Fruit fly (Drosophila melanogaster) whole organism, embryonic: ENCODE data around the gene CG14096.
A peak's percentile ranks its signal among the peaks of the same experiment; 100 is the strongest.

Experiments
- Aef1 ChIP-seq: fragments of 200-800 bp; sonication (Bioruptor generic); IDR thresholded peaks from 3 replicates; pipeline ENCODE4 v1.3.6; 2022; ENCODE audit warnings: missing biosample characterization, missing genetic modification characterization
- Bgb ChIP-seq: fragments of 200-800 bp; sonication (Bioruptor generic); IDR thresholded peaks from 2 replicates; pipeline ENCODE4 v1.3.6; 2022; ENCODE audit warnings: missing biosample characterization, missing genetic modification characterization; ENCODE audit not compliant: partially characterized antibody
- Bteb2 ChIP-seq: fragments of 200-800 bp; sonication (Bioruptor generic); optimal IDR thresholded peaks from 2 replicates; lab custom pipeline; 2016; ENCODE audit warnings: missing biosample characterization, missing genetic modification characterization
- CG10366 ChIP-seq: fragments of 200-800 bp; sonication (Bioruptor generic); IDR thresholded peaks from 2 replicates; pipeline ENCODE4 v1.3.6; 2022; ENCODE audit warnings: missing biosample characterization, missing genetic modification characterization
- CG11247 ChIP-seq: fragments of 200-800 bp; sonication (Bioruptor generic); IDR thresholded peaks from 2 replicates; pipeline ENCODE4 v1.3.6; 2022; ENCODE audit warnings: missing biosample characterization, missing genetic modification characterization
- CG12942 ChIP-seq: fragments of 200-800 bp; sonication (Bioruptor generic); optimal IDR thresholded peaks from 3 replicates; lab custom pipeline; 2016; ENCODE audit warnings: missing biosample characterization, missing genetic modification characterization
- CG13424 ChIP-seq: fragments of 200-800 bp; sonication (Bioruptor generic); optimal IDR thresholded peaks from 2 replicates; lab custom pipeline; 2019; ENCODE audit warnings: missing biosample characterization, mild to moderate bottlenecking, missing genetic modification characterization, moderate library complexity
- CG14441 ChIP-seq: fragments of 200-800 bp; sonication (Bioruptor generic); IDR thresholded peaks from 2 replicates; pipeline ENCODE4 v1.3.6; 2022; ENCODE audit warnings: missing biosample characterization, missing genetic modification characterization
- CG14667 ChIP-seq: fragments of 200-800 bp; sonication (Bioruptor generic); IDR thresholded peaks from 2 replicates; pipeline ENCODE4 v1.3.6; 2022; ENCODE audit warnings: missing biosample characterization, missing genetic modification characterization
- CG15514 ChIP-seq: fragments of 200-800 bp; sonication (Bioruptor generic); optimal IDR thresholded peaks from 3 replicates; lab custom pipeline; 2017; ENCODE audit warnings: missing biosample characterization, missing genetic modification characterization, mild to moderate bottlenecking, moderate library complexity, missing genetic modification reagents
- CG16813 ChIP-seq: fragments of 200-800 bp; sonication (Bioruptor generic); IDR thresholded peaks from 3 replicates; pipeline ENCODE4 v1.3.6; 2022; ENCODE audit warnings: missing biosample characterization, missing genetic modification characterization; ENCODE audit not compliant: partially characterized antibody
- CG2678 ChIP-seq: fragments of 200-800 bp; sonication (Bioruptor generic); optimal IDR thresholded peaks from 3 replicates; lab custom pipeline; 2019; ENCODE audit warnings: missing biosample characterization, mild to moderate bottlenecking, missing genetic modification characterization, moderate library complexity
- CG2875 ChIP-seq: fragments of 200-800 bp; sonication (Bioruptor generic); optimal IDR thresholded peaks from 2 replicates; lab custom pipeline; 2017; ENCODE audit warnings: missing biosample characterization, mild to moderate bottlenecking, missing genetic modification characterization, missing genetic modification reagents
- CG30020 ChIP-seq: fragments of 200-800 bp; optimal IDR thresholded peaks from 2 replicates; lab custom pipeline; 2019; ENCODE audit warnings: missing biosample characterization, mild to moderate bottlenecking, missing genetic modification characterization, moderate library complexity
- CG3838 ChIP-seq: fragments of 200-800 bp; sonication (Bioruptor generic); optimal IDR thresholded peaks from 3 replicates; lab custom pipeline; 2016; ENCODE audit warnings: missing biosample characterization, missing genetic modification characterization
- CG4617 ChIP-seq: fragments of 200-800 bp; sonication (Bioruptor generic); optimal IDR thresholded peaks from 3 replicates; lab custom pipeline; 2016; ENCODE audit warnings: missing biosample characterization, missing genetic modification characterization, borderline replicate concordance
- CG4707 ChIP-seq: fragments of 200-800 bp; sonication (Bioruptor generic); optimal IDR thresholded peaks from 2 replicates; lab custom pipeline; 2018; ENCODE audit warnings: missing biosample characterization, mild to moderate bottlenecking, missing genetic modification characterization, moderate library complexity
- CG6683 ChIP-seq: fragments of 200-800 bp; sonication (Bioruptor generic); optimal IDR thresholded peaks from 2 replicates; lab custom pipeline; 2017; ENCODE audit warnings: missing biosample characterization, mild to moderate bottlenecking, missing genetic modification characterization, missing genetic modification reagents
- CG6765 ChIP-seq: fragments of 200-800 bp; sonication (Bioruptor generic); optimal IDR thresholded peaks from 3 replicates; lab custom pipeline; 2017; ENCODE audit warnings: missing biosample characterization, mild to moderate bottlenecking, missing genetic modification characterization
- CG7839 ChIP-seq: fragments of 200-800 bp; sonication (Bioruptor generic); optimal IDR thresholded peaks from 3 replicates; lab custom pipeline; 2018; ENCODE audit warnings: missing biosample characterization, mild to moderate bottlenecking, missing genetic modification characterization, moderate library complexity
- CG8089 ChIP-seq: fragments of 200-800 bp; sonication (Bioruptor generic); optimal IDR thresholded peaks from 3 replicates; lab custom pipeline; 2016; ENCODE audit warnings: missing biosample characterization, missing genetic modification characterization
- CG9215 ChIP-seq: fragments of 200-800 bp; sonication (Bioruptor generic); IDR thresholded peaks from 2 replicates; pipeline ENCODE4 v1.3.6; 2022; ENCODE audit warnings: missing biosample characterization, missing genetic modification characterization
- CG9437 ChIP-seq: fragments of 200-800 bp; sonication (Bioruptor generic); optimal IDR thresholded peaks from 2 replicates; lab custom pipeline; 2018; ENCODE audit warnings: missing biosample characterization, mild to moderate bottlenecking, missing genetic modification characterization
- CG9797 ChIP-seq: fragments of 200-800 bp; sonication (Bioruptor generic); optimal IDR thresholded peaks from 3 replicates; lab custom pipeline; 2018; ENCODE audit warnings: missing biosample characterization, mild to moderate bottlenecking, missing genetic modification characterization
- CkIIα-i1 ChIP-seq: fragments of 200-800 bp; sonication (Bioruptor generic); IDR thresholded peaks from 2 replicates; pipeline ENCODE4 v1.3.6; 2022; ENCODE audit warnings: missing biosample characterization, missing genetic modification characterization
- Doc2 ChIP-seq: fragments of 200-800 bp; sonication (Bioruptor generic); IDR thresholded peaks from 2 replicates; pipeline ENCODE4 v1.3.6; 2022; ENCODE audit warnings: missing biosample characterization, missing genetic modification characterization
- Drgx ChIP-seq: fragments of 200-800 bp; sonication (Bioruptor generic); IDR thresholded peaks from 2 replicates; pipeline ENCODE4 v1.3.6; 2022; ENCODE audit warnings: missing biosample characterization, missing genetic modification characterization
- H2.0 ChIP-seq: fragments of 200-800 bp; sonication (Bioruptor generic); IDR thresholded peaks from 2 replicates; pipeline ENCODE4 v1.3.6; 2022; ENCODE audit warnings: missing biosample characterization, missing genetic modification characterization
- Hr3 ChIP-seq: fragments of 200-800 bp; sonication (Bioruptor generic); optimal IDR thresholded peaks from 3 replicates; lab custom pipeline; 2016; ENCODE audit warnings: missing biosample characterization, missing genetic modification characterization
- Hsf ChIP-seq: fragments of 200-800 bp; sonication (Bioruptor generic); optimal IDR thresholded peaks from 3 replicates; lab custom pipeline; 2016; ENCODE audit warnings: missing biosample characterization, missing genetic modification characterization
- NC2β ChIP-seq: fragments of 200-800 bp; sonication (Bioruptor generic); optimal IDR thresholded peaks from 2 replicates; lab custom pipeline; 2016; ENCODE audit warnings: missing biosample characterization, missing genetic modification characterization
- NfI ChIP-seq: fragments of 200-800 bp; sonication (Bioruptor generic); optimal IDR thresholded peaks from 3 replicates; lab custom pipeline; 2018; ENCODE audit warnings: missing biosample characterization, mild to moderate bottlenecking, missing genetic modification characterization, moderate library complexity
- Opbp ChIP-seq: fragments of 200-800 bp; sonication (Bioruptor generic); IDR thresholded peaks from 3 replicates; pipeline ENCODE4 v1.3.6; 2022; ENCODE audit warnings: missing biosample characterization, missing genetic modification characterization; ENCODE audit not compliant: partially characterized antibody
- Pdp1 ChIP-seq, 2 experiments: fragments of 200-800 bp; sonication (Bioruptor generic); optimal IDR thresholded peaks; 3 replicates each; lab custom pipeline; 2016; ENCODE audit warnings: missing biosample characterization in 2 of 2, missing genetic modification characterization in 2 of 2, mild to moderate bottlenecking in 1 of 2, moderate library complexity in 1 of 2
- Tbp ChIP-seq: fragments of >200 bp; optimal IDR thresholded peaks from 2 replicates; lab custom pipeline; 2018; ENCODE audit warnings: missing biosample characterization, missing genetic modification characterization
- ap ChIP-seq: fragments of 200-800 bp; sonication (Bioruptor generic); IDR thresholded peaks from 2 replicates; pipeline ENCODE4 v1.3.6; 2022; ENCODE audit warnings: missing biosample characterization, missing genetic modification characterization
- disco-r ChIP-seq: fragments of 200-800 bp; sonication (Bioruptor generic); optimal IDR thresholded peaks from 2 replicates; lab custom pipeline; 2016; ENCODE audit warnings: missing biosample characterization, missing genetic modification characterization
- dysf ChIP-seq: fragments of 200-800 bp; sonication (Bioruptor generic); IDR thresholded peaks from 3 replicates; pipeline ENCODE4 v1.3.6; 2022; ENCODE audit warnings: missing biosample characterization, missing genetic modification characterization
- en ChIP-seq: fragments of 200-800 bp; sonication (Bioruptor generic); optimal IDR thresholded peaks from 2 replicates; lab custom pipeline; 2016; ENCODE audit warnings: missing biosample characterization, missing genetic modification characterization
- gsb-n ChIP-seq: fragments of 200-800 bp; sonication (Bioruptor generic); optimal IDR thresholded peaks from 3 replicates; lab custom pipeline; 2018; ENCODE audit warnings: missing biosample characterization, mild to moderate bottlenecking, missing genetic modification characterization
- hth ChIP-seq: fragments of >200 bp; optimal IDR thresholded peaks from 2 replicates; lab custom pipeline; 2017; ENCODE audit warnings: inconsistent platforms
- kah ChIP-seq: fragments of 200-800 bp; sonication (Bioruptor generic); optimal IDR thresholded peaks from 2 replicates; lab custom pipeline; 2018; ENCODE audit warnings: missing biosample characterization, mild to moderate bottlenecking, missing genetic modification characterization
- nerfin-2 ChIP-seq: fragments of 200-800 bp; sonication (Bioruptor generic); IDR thresholded peaks from 2 replicates; pipeline ENCODE4 v1.3.6; 2022; ENCODE audit warnings: missing biosample characterization, missing genetic modification characterization; ENCODE audit not compliant: partially characterized antibody
- pnt ChIP-seq: fragments of 200-800 bp; sonication (Bioruptor generic); optimal IDR thresholded peaks from 3 replicates; lab custom pipeline; 2016; ENCODE audit warnings: missing biosample characterization, missing genetic modification characterization
- psq ChIP-seq: fragments of 200-800 bp; sonication (Bioruptor generic); optimal IDR thresholded peaks from 2 replicates; lab custom pipeline; 2017; ENCODE audit warnings: missing biosample characterization, missing genetic modification characterization
- salm ChIP-seq: fragments of 200-800 bp; sonication (Bioruptor generic); optimal IDR thresholded peaks from 2 replicates; lab custom pipeline; 2018; ENCODE audit warnings: missing biosample characterization, mild to moderate bottlenecking, missing genetic modification characterization
- schlank ChIP-seq: fragments of 200-800 bp; sonication (Bioruptor generic); optimal IDR thresholded peaks from 2 replicates; lab custom pipeline; 2018; ENCODE audit warnings: missing biosample characterization, mild to moderate bottlenecking, missing genetic modification characterization
- sug ChIP-seq: fragments of 200-800 bp; optimal IDR thresholded peaks from 2 replicates; lab custom pipeline; 2019; ENCODE audit warnings: missing biosample characterization, mild to moderate bottlenecking, missing genetic modification characterization, moderate library complexity
- tll ChIP-seq, 2 experiments: fragments of 200-800 bp in 1 of 2; fragments of >200 bp in 1 of 2; sonication (Bioruptor generic) in 1 of 2; optimal IDR thresholded peaks; 2 replicates each; lab custom pipeline; 2017 to 2019; ENCODE audit warnings: missing biosample characterization in 2 of 2, missing genetic modification characterization in 2 of 2, mild to moderate bottlenecking in 1 of 2, moderate library complexity in 1 of 2
- vfl ChIP-seq: fragments of 200-800 bp; sonication (Bioruptor generic); optimal IDR thresholded peaks from 2 replicates; lab custom pipeline; 2016; ENCODE audit warnings: missing biosample characterization, missing genetic modification characterization
- wdn ChIP-seq: fragments of 200-800 bp; sonication (Bioruptor generic); IDR thresholded peaks from 2 replicates; pipeline ENCODE4 v1.3.6; 2022; ENCODE audit warnings: missing biosample characterization, missing genetic modification characterization

CG14096 gene

dm6 chr3L:19444092-19444491, 22.8 kb downstream of the CG14096 start (continued):
- TF ChIP-seq CG9797 (GFP tag; lab: Kevin White, UChicago) (no peak), gsb-n (no peak), Drgx (no peak), dysf (peak; percentile 33; the same call in 1 of the 3 replicates), salm (no peak), CkIIα-i1 (GFP tag; lab: Robert Waterston, UW) (no peak), hth (lab: Kevin White, UChicago) (no peak), wdn (GFP tag; lab: Robert Waterston, UW) (no peak), Pdp1 (GFP tag; optimal IDR thresholded peaks at IDR 0.05; lab: Kevin White, UChicago) (peak in 1 of 2 experiments; percentile 31), H2.0 (GFP tag; lab: Robert Waterston, UW) (0 out of 2 replicates have a peak, but pooled peaks have one; percentile 35), pnt (GFP tag; lab: Kevin White, UChicago) (no peak), CG15514 (GFP tag; lab: Kevin White, UChicago) (no peak), CG13424 (peak; percentile 4), CG2678 (tag; lab: Kevin White, UChicago) (peak; percentile 23), CG9215 (GFP tag; lab: Robert Waterston, UW) (0 out of 2 replicates have a peak, but pooled peaks have one; percentile 20), tll (GFP tag; optimal IDR thresholded peaks at IDR 0.05; lab: Kevin White, UChicago) (no peak), NfI (GFP tag; lab: Kevin White, UChicago) (peak; percentile 16), Bteb2 (GFP tag; lab: Kevin White, UChicago) (no peak), CG9437 (GFP tag; lab: Kevin White, UChicago) (no peak), CG4617 (GFP tag; lab: Kevin White, UChicago) (no peak), CG4707 (GFP tag; lab: Kevin White, UChicago) (no peak), Doc2 (no peak), NC2β (GFP tag; lab: Kevin White, UChicago) (no peak), Bgb (GFP tag; lab: Robert Waterston, UW) (no peak), Aef1 (GFP tag; lab: Robert Waterston, UW) (no peak), psq (GFP tag; lab: Kevin White, UChicago) (no peak), Opbp (GFP tag; lab: Robert Waterston, UW) (no peak), kah (GFP tag; lab: Kevin White, UChicago) (no peak), CG16813 (GFP tag; lab: Robert Waterston, UW) (no peak), Hsf (GFP tag; lab: Kevin White, UChicago) (no peak), sug (tag; lab: Kevin White, UChicago) (no peak), CG14667 (GFP tag; lab: Robert Waterston, UW) (peak; percentile 14; the same call in 1 of the 2 replicates), CG10366 (GFP tag; lab: Robert Waterston, UW) (no peak), CG8089 (GFP tag; lab: Kevin White, UChicago) (no peak), schlank (tag; lab: Kevin White, UChicago) (no peak), CG6765 (GFP tag; lab: Kevin White, UChicago) (no peak), Hr3 (no peak), CG12942 (GFP tag; lab: Kevin White, UChicago) (no peak), ap (GFP tag; lab: Robert Waterston, UW) (no peak), disco-r (GFP tag; lab: Kevin White, UChicago) (no peak), CG7839 (tag; lab: Kevin White, UChicago) (peak; percentile 42), CG2875 (GFP tag; lab: Kevin White, UChicago) (no peak), CG3838 (GFP tag; lab: Kevin White, UChicago) (no peak), CG30020 (no peak), CG11247 (GFP tag; lab: Robert Waterston, UW) (0 out of 2 replicates have a peak, but pooled peaks have one; percentile 40), en (GFP tag; lab: Kevin White, UChicago) (no peak), CG6683 (GFP tag; lab: Kevin White, UChicago) (no peak), vfl (GFP tag; lab: Kevin White, UChicago) (no peak), Tbp (GFP tag; lab: Kevin White, UChicago) (no peak), nerfin-2 (GFP tag; lab: Robert Waterston, UW) (no peak), CG14441 (GFP tag; lab: Robert Waterston, UW) (no peak)
